Fruit fly (Drosophila melanogaster): ENCODE data around the gene Tudor-SN.

Tudor-SN gene

DNA sequence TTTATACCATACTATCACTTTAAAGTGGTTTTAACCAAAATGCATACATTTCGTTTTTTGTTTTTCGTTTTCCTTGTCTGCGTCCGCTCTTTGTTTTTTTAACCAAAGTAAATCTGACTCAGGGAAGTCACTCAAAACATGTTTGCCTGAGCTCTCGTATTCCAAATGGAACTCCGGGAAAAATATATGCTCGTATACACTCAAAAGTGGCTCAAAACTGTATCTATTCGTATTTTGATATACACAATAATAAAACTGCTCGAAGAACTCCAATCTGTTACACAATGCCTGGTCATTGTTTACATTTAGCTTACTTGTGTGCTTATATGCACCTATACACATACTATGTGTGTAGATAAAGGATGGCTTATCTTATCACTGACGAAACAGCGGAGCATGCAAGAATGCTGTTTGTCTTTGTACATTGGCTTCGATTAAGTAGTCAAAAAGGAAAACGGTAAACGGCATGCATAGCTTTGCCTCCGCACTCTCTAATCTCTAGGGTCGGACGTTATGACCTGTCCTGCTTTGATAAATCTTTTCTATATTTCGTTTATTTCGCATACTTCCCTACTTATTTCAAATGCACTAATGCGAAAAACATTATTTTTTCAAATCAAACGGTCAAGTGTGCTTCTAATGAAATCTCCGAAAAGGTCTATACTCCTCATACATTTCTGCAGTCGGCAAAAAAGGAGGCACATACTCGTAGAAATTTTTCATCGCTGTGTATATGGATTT is 6.8 kb upstream of the Tudor-SN start, which contains the start of gene miple2 (continued):
- TF ChIP-seq ttk (GFP tag; IDR thresholded peaks at IDR 0.05): no peak
- peak; percentile 32 for TF ChIP-seq cwo (GFP tag; optimal IDR thresholded peaks at IDR 0.05)
- peak; percentile 48 for TF ChIP-seq btn (GFP tag; optimal IDR thresholded peaks at IDR 0.05)
- peak; percentile 53 for TF ChIP-seq PHDP (tag; optimal IDR thresholded peaks at IDR 0.05)
- TF ChIP-seq ci (GFP tag; IDR thresholded peaks at IDR 0.05): 0 out of 3 replicates have a peak, but pooled peaks have one; percentile 6
- TF ChIP-seq gce (GFP tag; IDR thresholded peaks at IDR 0.05): no peak
- TF ChIP-seq ato (GFP tag; IDR thresholded peaks at IDR 0.05; ENCODE audit: partially characterized antibody): no peak
- peak; percentile 23 for TF ChIP-seq Hey (tag; optimal IDR thresholded peaks at IDR 0.05)
- TF ChIP-seq CG10543 (GFP tag; optimal IDR thresholded peaks at IDR 0.05): peak; percentile 70
- TF ChIP-seq Bteb2 (GFP tag; optimal IDR thresholded peaks at IDR 0.05): peak; percentile 38
- TF ChIP-seq Xrp1 (GFP tag; IDR thresholded peaks at IDR 0.05): peak; percentile 60
- peak; percentile 93 for TF ChIP-seq CG15479 (GFP tag; optimal IDR thresholded peaks at IDR 0.05)
- peak; percentile 55 for TF ChIP-seq CG1529 (GFP tag; optimal IDR thresholded peaks at IDR 0.05)
- TF ChIP-seq sima (GFP tag; optimal IDR thresholded peaks at IDR 0.05): no peak
- TF ChIP-seq bab2 (GFP tag; optimal IDR thresholded peaks at IDR 0.05): no peak
- TF ChIP-seq Fer3 (tag; optimal IDR thresholded peaks at IDR 0.05): peak; percentile 15
- TF ChIP-seq CG6854 (GFP tag; optimal IDR thresholded peaks at IDR 0.05): peak; percentile 31
- TF ChIP-seq tap (tag; optimal IDR thresholded peaks at IDR 0.05): peak; percentile 1
- TF ChIP-seq HLH3B (GFP tag; IDR thresholded peaks at IDR 0.05): no peak
- TF ChIP-seq Atf-2 (GFP tag; optimal IDR thresholded peaks at IDR 0.05): peak; percentile 55
- TF ChIP-seq Gsc (GFP tag; IDR thresholded peaks at IDR 0.05): no peak
- TF ChIP-seq lbe (GFP tag; optimal IDR thresholded peaks at IDR 0.05): no peak
- TF ChIP-seq CG13894 (tag; optimal IDR thresholded peaks at IDR 0.05): peak; percentile 46
- TF ChIP-seq sqz (GFP tag; optimal IDR thresholded peaks at IDR 0.05): peak; percentile 14
- TF ChIP-seq crc (GFP tag; optimal IDR thresholded peaks at IDR 0.05): peak; percentile 19
- peak; percentile 37 for TF ChIP-seq CG15011 (GFP tag; optimal IDR thresholded peaks at IDR 0.05)
- TF ChIP-seq CG14965 (GFP tag; optimal IDR thresholded peaks at IDR 0.05; ENCODE audit: borderline replicate concordance): peak; percentile 10
- TF ChIP-seq CG33557 (GFP tag; optimal IDR thresholded peaks at IDR 0.05): peak; percentile 63
- no peak for TF ChIP-seq Trl (optimal IDR thresholded peaks at IDR 0.05)
- TF ChIP-seq Trl (GFP tag; optimal IDR thresholded peaks at IDR 0.05): peak; percentile 49
- peak; percentile 69 for TF ChIP-seq CG9727 (GFP tag; optimal IDR thresholded peaks at IDR 0.05)
- TF ChIP-seq B-H1 (GFP tag; IDR thresholded peaks at IDR 0.05): no peak
- peak; percentile 51 for TF ChIP-seq Kr (GFP tag; optimal IDR thresholded peaks at IDR 0.05)
- peak; percentile 53 for TF ChIP-seq CG11504 (tag; optimal IDR thresholded peaks at IDR 0.05)
- no peak for TF ChIP-seq H2.0 (GFP tag; IDR thresholded peaks at IDR 0.05)
- no peak for TF ChIP-seq CG34224 (GFP tag; IDR thresholded peaks at IDR 0.05; ENCODE audit: partially characterized antibody)
- TF ChIP-seq Sox102F (GFP tag; optimal IDR thresholded peaks at IDR 0.05): no peak
- TF ChIP-seq D (optimal IDR thresholded peaks at IDR 0.05): no peak
- peak; percentile 67 for TF ChIP-seq D (GFP tag; optimal IDR thresholded peaks at IDR 0.05)
- TF ChIP-seq CG9817 (tag; optimal IDR thresholded peaks at IDR 0.05): no peak
- no peak for TF ChIP-seq h (optimal IDR thresholded peaks at IDR 0.05)
- peak; percentile 22 for TF ChIP-seq CG13123 (GFP tag; optimal IDR thresholded peaks at IDR 0.05)
- peak; percentile 26 to 38 for TF ChIP-seq bsh (GFP tag; optimal IDR thresholded peaks at IDR 0.05)
- TF ChIP-seq HLH4C (GFP tag; IDR thresholded peaks at IDR 0.05; ENCODE audit: partially characterized antibody): no peak
- TF ChIP-seq CG4328 (GFP tag; optimal IDR thresholded peaks at IDR 0.05): peak; percentile 75
- peak; percentile 71 for TF ChIP-seq CG11398 (GFP tag; optimal IDR thresholded peaks at IDR 0.05)
- TF ChIP-seq CG18619 (GFP tag; optimal IDR thresholded peaks at IDR 0.05): peak; percentile 42
- peak; percentile 36 for TF ChIP-seq jumu (GFP tag; optimal IDR thresholded peaks at IDR 0.05)
- TF ChIP-seq CG12769 (tag; optimal IDR thresholded peaks at IDR 0.05): peak; percentile 59
- no peak for TF ChIP-seq Opbp (GFP tag; IDR thresholded peaks at IDR 0.05; ENCODE audit: partially characterized antibody)
